Fruit fly (Drosophila melanogaster) whole organism, embryonic: ENCODE results near the gene shd.
A peak's percentile ranks its signal among the peaks of the same experiment; 100 is the strongest.

Experiments used
- Antp ChIP-seq: fragments of 200-800 bp; sonication (Bioruptor generic); optimal IDR thresholded peaks from 3 replicates; lab custom pipeline; 2016; ENCODE audit warnings: missing biosample characterization, missing genetic modification characterization
- Asciz ChIP-seq: fragments of 200-800 bp; sonication (Bioruptor generic); optimal IDR thresholded peaks from 2 replicates; lab custom pipeline; 2017; ENCODE audit warnings: missing biosample characterization, mild to moderate bottlenecking, missing genetic modification characterization, missing genetic modification reagents
- BEAF-32 ChIP-seq: fragments of 200-800 bp; sonication (Bioruptor generic); optimal IDR thresholded peaks from 3 replicates; lab custom pipeline; 2017; ENCODE audit warnings: missing biosample characterization, missing genetic modification characterization, mild to moderate bottlenecking, moderate library complexity, missing genetic modification reagents
- CG10209 ChIP-seq: fragments of 200-800 bp; sonication (Bioruptor generic); optimal IDR thresholded peaks from 3 replicates; lab custom pipeline; 2017; ENCODE audit warnings: missing biosample characterization, mild to moderate bottlenecking, missing genetic modification characterization, missing genetic modification reagents
- CG11560 ChIP-seq: fragments of 200-800 bp; sonication (Bioruptor generic); IDR thresholded peaks from 3 replicates; pipeline ENCODE4 v1.3.6; 2022; ENCODE audit warnings: missing biosample characterization, missing genetic modification characterization
- CG1233 ChIP-seq: fragments of 200-800 bp; sonication (Bioruptor generic); optimal IDR thresholded peaks from 4 replicates; lab custom pipeline; 2018; ENCODE audit warnings: missing biosample characterization, mild to moderate bottlenecking, missing genetic modification characterization
- CG17912 ChIP-seq: fragments of 200-800 bp; sonication (Bioruptor generic); optimal IDR thresholded peaks from 2 replicates; lab custom pipeline; 2018; ENCODE audit warnings: missing biosample characterization, mild to moderate bottlenecking, missing genetic modification characterization
- CG3163 ChIP-seq: fragments of 200-800 bp; sonication (Bioruptor generic); optimal IDR thresholded peaks from 3 replicates; lab custom pipeline; 2016; ENCODE audit warnings: missing biosample characterization, missing genetic modification characterization
- CG32532 ChIP-seq: fragments of 200-800 bp; sonication (Bioruptor generic); IDR thresholded peaks from 2 replicates; pipeline ENCODE4 v1.3.6; 2022; ENCODE audit warnings: missing biosample characterization, missing genetic modification characterization
- CG34376 ChIP-seq: fragments of 200-800 bp; sonication (Bioruptor generic); optimal IDR thresholded peaks from 2 replicates; lab custom pipeline; 2018; ENCODE audit warnings: missing biosample characterization, mild to moderate bottlenecking, missing genetic modification characterization
- CG3847 ChIP-seq: fragments of 200-800 bp; sonication (Bioruptor generic); IDR thresholded peaks from 2 replicates; pipeline ENCODE4 v1.3.6; 2022; ENCODE audit warnings: missing biosample characterization, missing genetic modification characterization
- CG4730 ChIP-seq: fragments of 200-800 bp; sonication (Bioruptor generic); IDR thresholded peaks from 2 replicates; pipeline ENCODE4 v1.3.6; 2022; ENCODE audit warnings: missing biosample characterization, missing genetic modification characterization
- CG6765 ChIP-seq: fragments of 200-800 bp; sonication (Bioruptor generic); optimal IDR thresholded peaks from 3 replicates; lab custom pipeline; 2017; ENCODE audit warnings: missing biosample characterization, mild to moderate bottlenecking, missing genetic modification characterization
- CG7928 ChIP-seq: fragments of 200-800 bp; sonication (Bioruptor generic); optimal IDR thresholded peaks from 2 replicates; lab custom pipeline; 2017; ENCODE audit warnings: missing biosample characterization, mild to moderate bottlenecking, missing genetic modification characterization
- CG8924 ChIP-seq: fragments of 200-800 bp; optimal IDR thresholded peaks from 3 replicates; lab custom pipeline; 2019; ENCODE audit warnings: missing biosample characterization, mild to moderate bottlenecking, missing genetic modification characterization, moderate library complexity
- CG9437 ChIP-seq: fragments of 200-800 bp; sonication (Bioruptor generic); optimal IDR thresholded peaks from 2 replicates; lab custom pipeline; 2018; ENCODE audit warnings: missing biosample characterization, mild to moderate bottlenecking, missing genetic modification characterization
- CG9609 ChIP-seq: fragments of 200-800 bp; sonication (Bioruptor generic); optimal IDR thresholded peaks from 3 replicates; lab custom pipeline; 2016; ENCODE audit warnings: missing biosample characterization, missing genetic modification characterization
- CrebB ChIP-seq: fragments of 200-800 bp; sonication (Bioruptor generic); optimal IDR thresholded peaks from 3 replicates; lab custom pipeline; 2018; ENCODE audit warnings: missing biosample characterization, mild to moderate bottlenecking, missing genetic modification characterization
- Doc2 ChIP-seq: fragments of 200-800 bp; sonication (Bioruptor generic); IDR thresholded peaks from 2 replicates; pipeline ENCODE4 v1.3.6; 2022; ENCODE audit warnings: missing biosample characterization, missing genetic modification characterization
- Drgx ChIP-seq: fragments of 200-800 bp; sonication (Bioruptor generic); IDR thresholded peaks from 2 replicates; pipeline ENCODE4 v1.3.6; 2022; ENCODE audit warnings: missing biosample characterization, missing genetic modification characterization
- E2f1 ChIP-seq: fragments of 200-800 bp; sonication (Bioruptor generic); IDR thresholded peaks from 2 replicates; pipeline ENCODE4 v1.3.6; 2022; ENCODE audit warnings: missing biosample characterization, missing genetic modification characterization
- Fer1 ChIP-seq: fragments of 200-800 bp; sonication (Bioruptor generic); optimal IDR thresholded peaks from 2 replicates; lab custom pipeline; 2017; ENCODE audit warnings: missing biosample characterization, mild to moderate bottlenecking, missing genetic modification characterization
- HLH54F ChIP-seq: fragments of 200-800 bp; sonication (Bioruptor generic); optimal IDR thresholded peaks from 3 replicates; lab custom pipeline; 2016; ENCODE audit warnings: missing biosample characterization, missing genetic modification characterization
- HLHmδ ChIP-seq: fragments of 200-800 bp; sonication (Bioruptor generic); optimal IDR thresholded peaks from 2 replicates; lab custom pipeline; 2018; ENCODE audit warnings: missing biosample characterization, mild to moderate bottlenecking, missing genetic modification characterization, moderate library complexity
- Hr78 ChIP-seq, 2 experiments: fragments of 200-800 bp in 1 of 2; fragments of >200 bp in 1 of 2; sonication (Bioruptor generic) in 1 of 2; optimal IDR thresholded peaks; 2 replicates each; lab custom pipeline; 2017 to 2019; ENCODE audit warnings: missing biosample characterization in 2 of 2, missing genetic modification characterization in 2 of 2, mild to moderate bottlenecking in 1 of 2, moderate library complexity in 1 of 2
- Kr ChIP-seq: fragments of 200-800 bp; sonication (Bioruptor generic); optimal IDR thresholded peaks from 2 replicates; lab custom pipeline; 2017; ENCODE audit warnings: missing biosample characterization, mild to moderate bottlenecking, missing genetic modification characterization
- Pdp1 ChIP-seq, 2 experiments: fragments of 200-800 bp; sonication (Bioruptor generic); optimal IDR thresholded peaks; 3 replicates each; lab custom pipeline; 2016; ENCODE audit warnings: missing biosample characterization in 2 of 2, missing genetic modification characterization in 2 of 2, mild to moderate bottlenecking in 1 of 2, moderate library complexity in 1 of 2
- Poxn ChIP-seq: fragments of 200-800 bp; sonication (Bioruptor generic); IDR thresholded peaks from 2 replicates; pipeline ENCODE4 v1.3.6; 2022; ENCODE audit warnings: missing biosample characterization, missing genetic modification characterization
- Ssrp ChIP-seq: fragments of 200-800 bp; sonication (Bioruptor generic); optimal IDR thresholded peaks from 2 replicates; lab custom pipeline; 2018; ENCODE audit warnings: missing biosample characterization, mild to moderate bottlenecking, missing genetic modification characterization, moderate library complexity
- Stat92E ChIP-seq, 3 experiments: fragments of >200 bp in 2 of 3; fragments of 200-800 bp in 1 of 3; sonication (Bioruptor generic) in 1 of 3; optimal IDR thresholded peaks; 2 replicates each; lab custom pipeline; 2017 to 2019; ENCODE audit warnings: missing biosample characterization in 3 of 3, missing genetic modification characterization in 3 of 3, mild to moderate bottlenecking in 1 of 3, moderate library complexity in 1 of 3
- abd-A ChIP-seq: fragments of 200-800 bp; sonication (Bioruptor generic); optimal IDR thresholded peaks from 3 replicates; lab custom pipeline; 2019; ENCODE audit warnings: missing biosample characterization, mild to moderate bottlenecking, missing genetic modification characterization, moderate library complexity
- al ChIP-seq: fragments of 200-800 bp; sonication (Bioruptor generic); IDR thresholded peaks from 2 replicates; pipeline ENCODE4 v1.3.6; 2022; ENCODE audit warnings: missing biosample characterization, missing genetic modification characterization
- bigmax ChIP-seq: fragments of 200-800 bp; sonication (Bioruptor generic); optimal IDR thresholded peaks from 2 replicates; lab custom pipeline; 2018; ENCODE audit warnings: missing biosample characterization, mild to moderate bottlenecking, missing genetic modification characterization
- btn ChIP-seq: fragments of 200-800 bp; sonication (Bioruptor generic); optimal IDR thresholded peaks from 2 replicates; lab custom pipeline; 2016; ENCODE audit warnings: missing biosample characterization, missing genetic modification characterization
- chif ChIP-seq, 2 experiments: fragments of 200-800 bp; sonication (Bioruptor generic); optimal IDR thresholded peaks; 3 replicates each; lab custom pipeline; 2016; ENCODE audit warnings: missing biosample characterization in 2 of 2, missing genetic modification characterization in 2 of 2
- croc ChIP-seq: fragments of 200-800 bp; sonication (Bioruptor generic); conservative IDR thresholded peaks from 3 replicates; pipeline ENCODE4 v1.3.6; 2022; ENCODE audit warnings: missing biosample characterization, missing genetic modification characterization
- dati ChIP-seq: fragments of 200-800 bp; sonication (Bioruptor generic); IDR thresholded peaks from 2 replicates; pipeline ENCODE4 v1.3.6; 2022; ENCODE audit warnings: missing biosample characterization, missing genetic modification characterization
- fu2 ChIP-seq: fragments of 200-800 bp; sonication (Bioruptor generic); optimal IDR thresholded peaks from 2 replicates; lab custom pipeline; 2016; ENCODE audit warnings: missing biosample characterization, missing genetic modification characterization
- gcm ChIP-seq: fragments of 200-800 bp; sonication (Bioruptor generic); optimal IDR thresholded peaks from 2 replicates; lab custom pipeline; 2019; ENCODE audit warnings: missing biosample characterization, mild to moderate bottlenecking, missing genetic modification characterization, moderate library complexity
- ind ChIP-seq: fragments of 200-800 bp; sonication (Bioruptor generic); optimal IDR thresholded peaks from 3 replicates; lab custom pipeline; 2016; ENCODE audit warnings: missing biosample characterization, missing genetic modification characterization
- nmo ChIP-seq: fragments of 200-800 bp; sonication (Bioruptor generic); optimal IDR thresholded peaks from 2 replicates; lab custom pipeline; 2018; ENCODE audit warnings: missing biosample characterization, mild to moderate bottlenecking, missing genetic modification characterization, moderate library complexity
- peb ChIP-seq: fragments of 200-800 bp; sonication (Bioruptor generic); IDR thresholded peaks from 2 replicates; pipeline ENCODE4 v1.3.6; 2022; ENCODE audit warnings: missing biosample characterization, missing genetic modification characterization
- rib ChIP-seq: fragments of 200-800 bp; sonication (Bioruptor generic); IDR thresholded peaks from 2 replicates; pipeline ENCODE4 v1.3.6; 2022; ENCODE audit warnings: missing biosample characterization, missing genetic modification characterization
- sima ChIP-seq: fragments of 200-800 bp; sonication (Bioruptor generic); optimal IDR thresholded peaks from 2 replicates; lab custom pipeline; 2016; ENCODE audit warnings: missing biosample characterization, missing genetic modification characterization
- sisA ChIP-seq: fragments of 200-800 bp; sonication (Bioruptor generic); IDR thresholded peaks from 2 replicates; pipeline ENCODE4 v1.3.6; 2022; ENCODE audit warnings: missing biosample characterization, missing genetic modification characterization
- slou ChIP-seq: fragments of 200-800 bp; sonication (Bioruptor generic); optimal IDR thresholded peaks from 3 replicates; lab custom pipeline; 2016; ENCODE audit warnings: missing biosample characterization, missing genetic modification characterization
- ssp ChIP-seq: fragments of 200-800 bp; sonication (Bioruptor generic); IDR thresholded peaks from 2 replicates; pipeline ENCODE4 v1.3.6; 2022; ENCODE audit warnings: missing biosample characterization, missing genetic modification characterization
- sug ChIP-seq: fragments of 200-800 bp; optimal IDR thresholded peaks from 2 replicates; lab custom pipeline; 2019; ENCODE audit warnings: missing biosample characterization, mild to moderate bottlenecking, missing genetic modification characterization, moderate library complexity
- tll ChIP-seq, 2 experiments: fragments of 200-800 bp in 1 of 2; fragments of >200 bp in 1 of 2; sonication (Bioruptor generic) in 1 of 2; optimal IDR thresholded peaks; 2 replicates each; lab custom pipeline; 2017 to 2019; ENCODE audit warnings: missing biosample characterization in 2 of 2, missing genetic modification characterization in 2 of 2, mild to moderate bottlenecking in 1 of 2, moderate library complexity in 1 of 2
- tna ChIP-seq: fragments of 200-800 bp; sonication (Bioruptor generic); IDR thresholded peaks from 2 replicates; pipeline ENCODE4 v1.3.6; 2022; ENCODE audit warnings: missing biosample characterization, missing genetic modification characterization; ENCODE audit not compliant: partially characterized antibody
- wdn ChIP-seq: fragments of 200-800 bp; sonication (Bioruptor generic); IDR thresholded peaks from 2 replicates; pipeline ENCODE4 v1.3.6; 2022; ENCODE audit warnings: missing biosample characterization, missing genetic modification characterization

Gene shd

dm6 chr3L:14622457-14622899, 8.2 kb downstream of the shd start, which contains the start of gene CG9628 (continued):
- TF ChIP-seq CG9437 (GFP tag; lab: Kevin White, UChicago) (no peak), BEAF-32 (GFP tag; lab: Kevin White, UChicago) (no peak), CG11560 (tag; lab: Robert Waterston, UW) (no peak), Drgx (peak; percentile 30; the same call in 1 of the 2 replicates), rib (GFP tag; lab: Robert Waterston, UW) (no peak), fu2 (GFP tag; lab: Kevin White, UChicago) (no peak), dati (GFP tag; lab: Robert Waterston, UW) (0 out of 2 replicates have a peak, but pooled peaks have one; percentile 5), btn (GFP tag; lab: Kevin White, UChicago) (no peak), chif (GFP tag; optimal IDR thresholded peaks at IDR 0.05; lab: Kevin White, UChicago) (no peak), CrebB (tag; lab: Kevin White, UChicago) (no peak), sima (no peak), nmo (GFP tag; lab: Kevin White, UChicago) (no peak), Fer1 (GFP tag; lab: Kevin White, UChicago) (peak; percentile 51), Antp (GFP tag; lab: Kevin White, UChicago) (no peak), CG9609 (GFP tag; lab: Kevin White, UChicago) (no peak), HLH54F (GFP tag; lab: Kevin White, UChicago) (no peak), tll (GFP tag; optimal IDR thresholded peaks at IDR 0.05; lab: Kevin White, UChicago) (no peak), CG34376 (GFP tag; lab: Kevin White, UChicago) (peak; percentile 16), gcm (GFP tag; lab: Kevin White, UChicago) (no peak), sisA (GFP tag; lab: Robert Waterston, UW) (no peak), Ssrp (tag; lab: Kevin White, UChicago) (no peak), CG17912 (GFP tag; lab: Kevin White, UChicago) (no peak), ssp (GFP tag; lab: Robert Waterston, UW) (no peak), CG10209 (GFP tag; lab: Kevin White, UChicago) (no peak), E2f1 (GFP tag; lab: Robert Waterston, UW) (0 out of 2 replicates have a peak, but pooled peaks have one; percentile 7), CG4730 (GFP tag; lab: Robert Waterston, UW) (no peak), Kr (GFP tag; lab: Kevin White, UChicago) (no peak), abd-A (tag; lab: Kevin White, UChicago) (peak; percentile 24), ind (GFP tag; lab: Kevin White, UChicago) (peak; percentile 37), Doc2 (GFP tag; lab: Robert Waterston, UW) (no peak), CG3163 (GFP tag; lab: Kevin White, UChicago) (peak; percentile 94), sug (no peak), CG7928 (GFP tag; lab: Kevin White, UChicago) (no peak), peb (no peak), Pdp1 (GFP tag; optimal IDR thresholded peaks at IDR 0.05; lab: Kevin White, UChicago) (peak in 1 of 2 experiments; percentile 19), slou (no peak), CG8924 (tag; lab: Kevin White, UChicago) (no peak), CG32532 (GFP tag; lab: Robert Waterston, UW) (peak; percentile 70), Stat92E (GFP tag; optimal IDR thresholded peaks at IDR 0.05; lab: Kevin White, UChicago) (no peak), bigmax (GFP tag; lab: Kevin White, UChicago) (no peak), CG1233 (GFP tag; lab: Kevin White, UChicago) (peak; percentile 29), Poxn (GFP tag; lab: Robert Waterston, UW) (no peak), CG3847 (GFP tag; lab: Robert Waterston, UW) (no peak), Hr78 (GFP tag; optimal IDR thresholded peaks at IDR 0.05; lab: Kevin White, UChicago) (no peak), HLHmδ (GFP tag; lab: Kevin White, UChicago) (no peak), Asciz (GFP tag; lab: Kevin White, UChicago) (peak; percentile 59), croc (GFP tag; lab: Robert Waterston, UW) (no peak), tna (no peak), CG6765 (no peak), wdn (GFP tag; lab: Robert Waterston, UW) (no peak), al (GFP tag; lab: Robert Waterston, UW) (peak; percentile 39; the same call in 1 of the 2 replicates)
